Worm (Caenorhabditis elegans) whole organism, L3 larva: ENCODE results near the gene dpy-26.

ENCODE experiments used
- ama-1 ChIP-seq: fragments of 150-350 bp; optimal IDR thresholded peaks from 2 replicates; lab custom pipeline; 2018
- ceh-28 ChIP-seq: fragments of 150-350 bp; optimal IDR thresholded peaks from 2 replicates; lab custom pipeline; 2014; ENCODE audit warnings: missing biosample characterization, missing genetic modification reagents, missing genetic modification characterization
- ceh-9 ChIP-seq: sonication (generic microtip); optimal IDR thresholded peaks from 2 replicates; lab custom pipeline; 2018; ENCODE audit warnings: missing biosample characterization, missing genetic modification characterization
- nfya-1 ChIP-seq: sonication (generic microtip); optimal IDR thresholded peaks from 2 replicates; lab custom pipeline; 2017; ENCODE audit warnings: missing genetic modification characterization, mild to moderate bottlenecking, missing compliant biosample characterization, antibody characterized with exemption, moderate library complexity; ENCODE audit not compliant: insufficient read depth
- nhr-12 ChIP-seq: fragments of 150-350 bp; optimal IDR thresholded peaks from 2 replicates; lab custom pipeline; 2014; ENCODE audit warnings: missing biosample characterization, missing genetic modification characterization
- nhr-28 ChIP-seq: fragments of 150-350 bp; optimal IDR thresholded peaks from 2 replicates; lab custom pipeline; 2014; ENCODE audit warnings: missing biosample characterization, missing genetic modification characterization
- nhr-77 ChIP-seq: fragments of 150-350 bp; optimal IDR thresholded peaks from 2 replicates; lab custom pipeline; 2014; ENCODE audit warnings: missing biosample characterization, missing genetic modification characterization
- pha-4 ChIP-seq: fragments of 150-350 bp; optimal IDR thresholded peaks from 2 replicates; lab custom pipeline; 2014; ENCODE audit warnings: missing biosample characterization, missing genetic modification reagents, missing genetic modification characterization
- skn-1 ChIP-seq: fragments of 150-350 bp; optimal IDR thresholded peaks from 2 replicates; lab custom pipeline; 2014; ENCODE audit warnings: missing biosample characterization, missing genetic modification characterization
- unc-39 ChIP-seq: sonication (generic microtip); optimal IDR thresholded peaks from 4 replicates; lab custom pipeline; 2017; ENCODE audit warnings: missing biosample characterization, missing genetic modification characterization
- unc-62 ChIP-seq: fragments of 150-350 bp; sonication (generic microtip); optimal IDR thresholded peaks from 4 replicates; lab custom pipeline; 2014; ENCODE audit warnings: missing biosample characterization, missing genetic modification reagents, missing genetic modification characterization

DNA sequence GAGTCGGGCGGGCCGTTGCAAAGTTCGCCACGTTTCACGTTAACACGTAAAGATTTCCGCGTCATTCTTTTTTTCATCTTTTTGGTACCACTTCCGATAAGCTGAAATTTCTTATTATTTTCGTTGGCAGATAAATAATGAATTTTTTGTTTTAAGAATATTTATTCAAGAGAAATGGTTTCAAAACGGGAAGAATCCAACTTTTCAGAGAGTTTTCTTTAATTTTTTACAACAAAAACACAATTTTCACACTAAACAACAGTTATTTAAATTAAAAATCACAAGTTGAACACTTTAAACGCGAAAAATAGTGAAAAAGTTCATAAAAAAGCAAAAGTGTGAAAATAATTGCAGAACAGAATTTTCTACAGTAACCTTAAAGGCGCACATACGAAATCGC, 3.0 kb upstream of the dpy-26 start, which contains the start of gene spe-44:
- TF ChIP-seq nhr-77 (no peak), nfya-1 (tag; lab: Kevin White, UChicago) (no peak), ceh-9 (tag; lab: Kevin White, UChicago) (no peak), ceh-28 (no peak), unc-39 (no peak), nhr-28 (no peak), skn-1 (tag; lab: Kevin White, UChicago) (no peak), pha-4 (tag; lab: Kevin White, UChicago) (no peak), nhr-12 (no peak), unc-62 (GFP tag; lab: Kevin White, UChicago) (no peak), ama-1 (no peak)
